Worm (Caenorhabditis elegans) whole organism, dauer: Measurements from ENCODE around the gene T26E4.4.
"Not testable (repeated sequence)": the region's sequence is repeated elsewhere in the genome, so short reads cannot be mapped to it uniquely, and the experiment has no call there.

Source experiments
- unc-62 ChIP-seq: sonication (generic microtip); optimal IDR thresholded peaks from 2 replicates; lab custom pipeline; 2017; ENCODE audit warnings: missing biosample characterization, missing genetic modification reagents, missing genetic modification characterization

T26E4.4 gene

DNA sequence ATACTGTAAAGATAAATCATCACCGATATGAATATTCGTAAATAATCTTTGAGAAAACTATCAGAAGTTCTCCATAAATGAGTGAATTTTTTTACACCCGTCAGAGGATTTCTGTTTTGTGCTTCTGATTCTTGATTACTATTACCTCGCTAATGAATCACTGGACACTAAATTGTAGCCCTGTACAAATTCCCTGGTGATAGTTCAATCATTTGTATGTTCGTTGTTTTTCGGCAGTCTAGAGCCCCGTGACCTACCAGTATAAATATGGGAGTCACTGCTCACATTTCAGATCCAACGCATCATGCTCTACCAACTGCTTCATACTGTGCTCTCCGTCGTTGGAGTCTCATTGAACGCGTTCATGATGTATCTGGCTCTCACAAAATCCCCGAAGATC, 10.8 kb upstream of the T26E4.4 start, which contains the start of gene srd-27:
TSS of gene srd-27 (plus strand) at position 301 of the 400 bp plus-strand sequence.
- TF ChIP-seq unc-62 = not testable (repeated sequence)

DNA sequence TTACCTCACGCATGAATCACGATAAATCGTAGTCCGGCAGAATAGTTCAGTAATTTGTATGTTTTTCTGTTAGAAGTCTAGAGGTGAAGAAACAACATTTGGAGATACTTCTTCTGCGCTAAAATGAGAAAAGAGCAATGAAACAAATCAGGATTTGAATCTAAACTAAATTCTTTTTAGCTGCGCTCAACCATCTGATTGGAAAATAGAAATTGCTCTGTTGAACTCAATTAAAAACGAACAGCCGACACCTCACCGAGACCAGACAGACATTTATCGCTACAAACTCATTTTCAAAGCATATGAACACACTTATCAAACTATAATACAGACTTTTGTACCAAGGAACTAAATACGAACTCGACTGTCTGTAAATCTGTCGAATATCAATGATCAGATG, 10.3 kb upstream of the T26E4.4 start, which contains the start of gene T26E4.9:
TSS of gene T26E4.9 (minus strand) at position 101 of the 400 bp plus-strand sequence.
- TF ChIP-seq unc-62 = not testable (repeated sequence)

DNA sequence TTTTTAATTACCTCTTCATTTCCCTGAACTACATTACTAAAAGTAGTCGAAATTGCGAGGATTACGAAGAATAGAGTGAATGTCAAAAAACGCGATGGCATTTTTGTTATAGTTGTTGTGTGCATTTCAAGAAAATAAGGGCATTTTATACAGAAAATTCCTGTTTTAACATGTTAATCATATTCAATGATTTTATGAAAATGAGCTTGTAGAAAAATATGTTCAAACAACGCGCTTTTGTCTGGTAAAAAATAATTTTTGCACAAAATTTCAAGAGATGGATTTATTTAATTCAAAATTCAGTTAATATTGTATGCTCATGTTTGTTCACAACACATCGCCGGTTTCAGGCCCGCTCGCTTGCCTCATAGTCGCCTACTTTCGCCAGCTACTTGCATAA, 5.8 kb upstream of the T26E4.4 start, which contains the start of gene T26E4.10:
TSS of gene T26E4.10 (minus strand) at position 101 of the 400 bp plus-strand sequence.
- TF ChIP-seq unc-62 = no peak

DNA sequence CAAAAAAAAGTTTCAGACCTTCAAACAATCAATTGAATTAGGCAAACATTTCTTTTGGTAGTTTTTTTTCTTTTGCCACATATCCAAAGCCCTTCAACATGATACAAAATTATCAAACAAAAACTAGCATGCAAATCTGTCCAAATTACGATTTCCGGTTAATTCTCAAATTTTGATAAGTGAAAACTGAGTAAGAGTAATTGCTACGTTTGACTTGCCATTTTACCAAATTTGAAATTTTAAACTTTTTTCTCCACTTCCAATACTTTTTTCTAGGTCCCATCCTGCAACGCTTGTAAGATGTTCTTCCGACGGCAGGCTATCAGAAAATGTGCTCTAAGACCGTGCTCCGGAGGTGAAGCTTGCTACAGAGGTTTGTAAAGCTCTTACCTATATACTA, 3.8 kb upstream of the T26E4.4 start, which contains the start of gene nhr-223:
TSS of gene nhr-223 (plus strand) at position 301 of the 400 bp plus-strand sequence.
- TF ChIP-seq unc-62 = no peak

DNA sequence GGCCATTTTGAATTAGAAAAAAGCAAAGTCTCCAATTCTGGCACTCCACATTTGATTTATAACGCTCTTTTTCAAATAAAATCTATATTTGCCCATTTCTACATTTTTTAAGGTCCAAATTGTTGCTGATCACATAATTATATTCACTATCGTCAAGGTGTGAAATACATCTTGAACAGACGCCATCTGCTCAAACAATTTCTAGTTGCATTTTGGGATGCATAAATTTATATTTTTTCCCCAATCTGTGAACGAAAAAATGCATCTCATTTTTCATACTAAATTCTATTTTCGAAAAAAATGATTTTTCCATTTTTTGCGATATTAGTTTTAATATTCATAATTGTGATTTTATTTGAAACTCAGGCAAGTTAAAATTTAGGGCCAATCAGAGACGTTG, 961 bp upstream of the T26E4.4 start, which contains the start of gene T26E4.7:
TSS of gene T26E4.7 (plus strand) at position 301 of the 400 bp plus-strand sequence.
- no peak for TF ChIP-seq unc-62

DNA sequence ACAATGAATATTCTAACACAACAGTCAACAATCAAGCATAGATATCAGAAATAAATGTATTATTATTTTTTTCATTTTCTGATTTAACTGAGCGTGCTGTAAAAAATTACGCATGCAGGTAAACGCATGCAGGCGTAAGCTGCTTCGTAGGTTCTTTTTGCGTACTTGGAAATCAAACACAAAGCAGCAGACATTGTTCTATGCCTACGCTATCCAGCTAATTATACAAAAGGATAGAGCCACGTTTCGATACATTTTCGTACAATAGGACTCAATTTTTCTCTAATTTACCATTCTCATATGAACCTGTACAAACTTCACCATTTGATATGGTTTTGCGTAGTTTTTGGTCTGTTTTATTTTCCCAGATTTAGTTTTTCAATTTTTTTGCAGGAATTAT, 9.8 kb downstream of the T26E4.4 start, which contains the start of gene T26E4.3:
TSS of gene T26E4.3 (plus strand) at position 301 of the 400 bp plus-strand sequence.
- no peak for TF ChIP-seq unc-62

DNA sequence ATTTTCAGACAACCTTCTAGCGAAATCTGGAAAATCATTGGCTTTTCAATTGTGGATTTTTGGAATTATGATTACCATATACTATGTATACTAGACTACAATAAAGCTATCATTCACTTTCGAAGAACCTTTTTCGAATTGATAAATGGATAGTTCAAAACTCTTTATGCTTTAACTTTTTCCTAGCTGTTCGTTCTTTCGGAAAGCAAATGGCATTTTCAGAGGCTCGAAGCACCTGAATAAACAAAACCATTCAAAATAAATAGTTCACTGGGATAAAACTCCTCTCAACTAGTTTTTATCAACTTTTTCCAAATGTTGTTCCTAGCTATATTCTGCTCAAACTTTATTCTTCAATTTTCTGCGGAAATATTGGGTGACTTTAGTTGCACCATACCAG, 11.2 kb downstream of the T26E4.4 start, which contains the start of gene T26E4.2:
TSS of gene T26E4.2 (plus strand) at position 301 of the 400 bp plus-strand sequence.
- TF ChIP-seq unc-62 = no peak

DNA sequence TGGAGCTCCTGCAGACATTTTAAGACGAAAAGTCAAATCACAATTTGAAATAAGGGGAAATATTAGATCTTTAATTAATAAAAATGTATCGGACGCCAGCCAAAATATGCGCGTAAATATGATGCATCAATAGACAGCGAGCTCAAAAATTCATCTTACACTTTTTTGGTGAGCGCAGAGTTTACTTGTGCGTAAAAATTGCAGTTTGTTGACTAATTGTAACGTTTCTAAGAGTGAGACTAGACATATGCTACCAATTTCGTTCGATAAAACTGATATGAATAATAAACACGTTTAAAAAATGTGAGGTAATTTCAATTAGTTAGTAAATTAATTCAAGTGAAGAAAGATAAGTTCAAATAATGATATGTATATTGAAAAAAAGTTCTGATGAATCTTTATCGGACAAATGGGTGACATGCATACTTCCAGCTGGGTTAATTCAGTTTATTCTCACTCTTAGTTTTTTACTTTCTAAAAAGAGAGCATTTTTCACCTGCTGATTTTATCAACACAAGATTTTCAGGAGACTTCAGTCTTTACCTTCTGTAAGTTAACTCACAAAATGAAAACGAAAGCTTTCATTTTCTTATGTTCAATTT, 13.1 kb downstream of the T26E4.4 start, which contains the start of the genes nhr-285 and irld-52:
TSS of gene nhr-285 (minus strand) at position 101 of the 602 bp plus-strand sequence.
TSS of gene irld-52 (plus strand) at position 552 of the 602 bp plus-strand sequence.
- no peak for TF ChIP-seq unc-62

DNA sequence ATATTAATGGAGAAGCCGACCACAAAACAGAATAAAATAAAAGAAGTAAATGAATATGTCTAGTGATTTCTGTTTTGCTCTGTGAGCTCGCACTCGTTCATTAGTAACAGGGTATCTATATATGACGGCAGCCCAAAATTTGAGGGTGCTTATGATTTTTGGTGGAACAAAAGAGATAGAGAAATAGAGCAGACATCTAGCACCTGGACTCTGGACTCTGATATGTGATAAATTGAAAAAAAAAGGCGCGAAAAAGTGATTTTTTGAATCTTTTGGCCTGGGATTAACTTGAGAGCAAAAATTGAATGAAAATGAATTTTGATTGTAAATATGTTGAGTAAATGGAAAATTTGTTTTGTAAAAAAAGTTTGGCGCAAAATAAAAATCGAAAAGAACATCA, 15.7 kb downstream of the T26E4.4 start, which contains the start of gene nhr-283:
TSS of gene nhr-283 (minus strand) at position 101 of the 400 bp plus-strand sequence.
- no peak for TF ChIP-seq unc-62

DNA sequence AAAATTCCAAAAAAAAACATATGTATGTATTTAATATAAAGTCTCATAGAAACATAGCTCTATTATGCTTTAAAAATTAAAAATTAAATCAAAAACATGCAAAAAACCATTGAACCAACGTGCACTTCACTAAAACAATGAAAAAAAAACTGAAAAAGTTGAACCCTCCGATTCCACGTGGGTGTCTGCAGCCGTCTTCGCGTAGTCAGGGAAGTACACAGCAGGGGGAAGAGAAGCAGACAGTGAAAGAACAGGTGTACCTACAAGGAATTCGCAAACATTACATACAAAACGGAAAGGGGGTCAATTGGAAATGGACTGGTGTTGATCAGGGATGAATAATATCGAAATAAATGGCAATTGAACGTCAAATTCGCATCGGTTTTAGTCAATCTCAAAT, 18.4 kb downstream of the T26E4.4 start:
- no peak for TF ChIP-seq unc-62

DNA sequence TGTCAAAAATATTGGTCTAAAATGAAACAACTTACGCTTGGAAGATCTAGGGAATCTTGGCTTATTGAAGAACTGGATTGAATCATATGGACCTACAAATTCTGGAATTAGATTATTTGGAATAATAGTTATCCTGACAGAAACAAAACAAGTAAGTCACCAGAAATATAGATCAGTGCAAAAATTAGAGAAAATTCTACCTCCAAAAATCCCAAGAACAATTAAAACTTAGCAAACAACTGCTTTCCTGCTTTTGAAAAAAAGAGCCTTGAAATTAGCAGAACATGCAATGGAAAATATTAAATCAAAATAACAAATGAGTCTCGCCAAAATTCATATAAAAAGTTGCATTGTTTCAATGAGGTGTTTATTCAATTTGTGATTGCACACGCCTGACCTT, 19.2 kb downstream of the T26E4.4 start, which contains the start of gene nhr-60:
TSS of gene nhr-60 (minus strand) at position 101 of the 400 bp plus-strand sequence.
- no peak for TF ChIP-seq unc-62

DNA sequence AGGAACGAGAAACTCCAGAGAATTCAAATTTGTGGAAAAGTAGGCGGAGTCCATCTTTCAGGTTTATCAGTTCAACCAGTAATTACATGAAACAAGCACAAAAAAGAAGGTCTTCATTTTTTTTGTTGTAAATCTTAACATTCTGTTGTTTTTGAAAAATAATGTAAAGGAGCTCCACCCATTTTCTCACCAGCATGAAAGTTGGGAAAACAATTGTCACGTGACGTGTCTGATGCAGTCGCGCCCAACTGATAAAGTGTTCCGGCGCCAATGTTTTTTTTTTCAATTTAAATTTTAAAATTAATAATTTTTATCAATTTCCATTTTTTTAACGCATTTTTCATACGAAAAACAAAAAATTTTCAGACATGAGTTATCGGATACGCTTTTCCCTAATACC, 23.2 kb downstream of the T26E4.4 start, which contains the start of gene F57A10.4:
TSS of gene F57A10.4 (plus strand) at position 367 of the 400 bp plus-strand sequence.
- TF ChIP-seq unc-62 = no peak

DNA sequence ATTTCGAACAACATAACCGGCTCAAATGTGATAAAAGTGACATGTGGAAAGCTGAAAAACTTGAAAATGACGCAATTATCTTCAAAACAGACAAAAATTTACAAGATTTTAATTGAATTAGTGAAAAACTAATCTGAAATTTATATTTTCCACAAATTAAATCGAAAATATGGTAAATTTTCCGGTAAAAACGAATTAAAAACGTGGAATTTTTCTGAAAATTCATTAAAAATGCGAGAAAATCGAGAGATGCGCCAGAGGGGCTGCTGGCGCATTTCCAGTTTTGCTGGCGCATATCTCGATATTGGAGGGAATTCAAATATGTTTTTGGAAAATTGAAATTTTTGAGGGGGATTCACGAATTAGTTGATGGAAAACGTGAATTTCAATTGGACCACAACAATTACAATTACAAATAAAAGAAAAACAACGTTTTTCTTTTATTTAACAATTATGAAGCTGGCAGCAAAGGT, 26.2 kb downstream of the T26E4.4 start, which contains the start of the genes haf-3 and F57A10.2:
TSS of gene haf-3 (minus strand) at position 51 of the 473 bp plus-strand sequence.
TSS of gene F57A10.2 (plus strand) at position 454 of the 473 bp plus-strand sequence.
- TF ChIP-seq unc-62 = no peak

DNA sequence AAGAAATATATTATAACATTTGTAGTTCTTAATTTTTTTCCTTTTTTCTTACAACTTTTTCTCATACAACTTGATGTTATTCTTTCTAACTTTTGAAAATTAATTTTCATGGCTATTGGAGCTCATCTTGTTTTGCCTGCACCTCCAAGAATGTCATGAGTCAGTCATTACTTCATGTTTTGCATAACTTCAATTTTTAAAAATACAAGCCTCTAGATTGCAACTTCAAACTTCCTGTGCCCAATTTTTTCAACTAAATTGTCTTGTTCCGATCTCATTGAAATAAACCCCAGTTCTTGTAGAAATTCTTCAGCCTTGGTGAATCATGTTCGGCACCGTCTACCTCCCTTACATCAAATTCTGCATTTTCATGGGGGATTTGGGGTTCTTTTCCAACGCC, 33.9 kb downstream of the T26E4.4 start, which contains the start of gene str-9:
TSS of gene str-9 (plus strand) at position 301 of the 400 bp plus-strand sequence.
- no peak for TF ChIP-seq unc-62

DNA sequence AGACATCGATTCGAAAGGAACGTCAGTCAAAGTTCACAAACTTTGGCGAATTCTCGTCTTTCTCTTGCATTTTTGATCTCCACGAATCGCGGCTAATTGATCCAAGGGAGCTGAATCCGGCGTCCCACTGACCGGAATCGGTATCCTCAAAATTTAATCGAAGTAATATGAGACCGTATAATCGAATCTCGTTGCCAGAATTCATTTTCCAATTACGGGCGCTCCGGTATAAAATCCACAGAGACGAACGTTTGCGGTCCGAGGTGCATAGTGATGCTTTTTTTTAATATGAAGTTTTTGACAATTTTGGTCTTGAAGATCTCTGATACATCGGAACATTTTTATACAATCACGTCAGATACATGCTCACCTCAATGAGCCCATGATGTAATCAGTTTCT, 34.7 kb downstream of the T26E4.4 start:
- TF ChIP-seq unc-62 = no peak

DNA sequence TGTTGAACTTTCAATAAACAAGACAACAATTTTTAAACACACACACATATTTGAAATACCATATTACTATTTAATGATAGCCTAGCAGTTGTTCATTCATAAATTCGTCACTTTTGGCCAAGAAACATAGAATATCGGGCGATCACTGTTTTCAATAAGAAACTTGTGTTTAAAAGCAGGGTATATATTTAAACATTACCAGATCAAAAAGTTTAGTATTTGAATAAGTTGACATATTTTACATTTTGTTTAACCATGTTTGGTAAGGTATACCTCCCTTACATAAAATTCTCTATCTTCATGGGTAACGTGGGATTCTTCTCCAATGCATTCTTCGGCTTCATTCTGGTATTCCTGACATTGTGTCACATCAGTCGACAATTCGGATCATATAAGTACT, 37.6 kb downstream of the T26E4.4 start, which contains the start of gene str-8:
TSS of gene str-8 (plus strand) at position 301 of the 400 bp plus-strand sequence.
- TF ChIP-seq unc-62 = not testable (repeated sequence)

DNA sequence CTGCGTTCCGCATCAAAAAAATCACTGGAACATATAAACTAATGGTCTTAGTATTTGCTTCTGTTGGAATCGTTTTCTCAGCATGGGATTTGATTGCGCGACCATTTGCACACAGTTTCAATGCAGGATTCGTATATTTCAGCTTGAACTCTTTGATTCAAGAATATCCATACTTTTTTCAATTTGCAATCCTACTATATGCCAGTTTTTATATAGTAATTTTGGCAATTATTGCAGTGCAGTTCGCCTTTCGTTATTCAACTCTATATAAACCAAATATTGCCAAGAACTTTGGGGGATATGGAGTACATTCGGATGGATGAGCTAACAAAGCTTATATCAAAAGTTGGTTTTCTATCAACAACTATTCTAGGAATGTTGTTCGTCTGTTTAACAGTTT, 39.4 kb downstream of the T26E4.4 start, which contains the start of gene str-5:
TSS of gene str-5 (plus strand) at position 301 of the 400 bp plus-strand sequence.
- TF ChIP-seq unc-62 = not testable (repeated sequence)
